Worm (Caenorhabditis elegans): ENCODE results near the gene npr-5.

- no peak for TF ChIP-seq ama-1 (optimal IDR thresholded peaks at IDR 0.05)
- TF ChIP-seq pes-1 (GFP tag; IDR thresholded peaks at IDR 0.05) = no peak
- no peak for TF ChIP-seq flt-1 (GFP tag; IDR thresholded peaks at IDR 0.05)
- no peak for TF ChIP-seq tbx-11 (GFP tag; IDR thresholded peaks at IDR 0.05)
Measured at ce11 chrV:283953-284352, 2.4 kb upstream of the npr-5 start.
